Worm (Caenorhabditis elegans) whole organism, early embryonic: ENCODE results near the gene strm-1.

Experiments used
- ceh-36 ChIP-seq: sonication (generic microtip); optimal IDR thresholded peaks from 2 replicates; lab custom pipeline; 2016; ENCODE audit warnings: missing genetic modification characterization, inconsistent platforms, missing compliant biosample characterization

Gene strm-1

ce11 chrIII:2455456-2455855 is 53.6 kb downstream of the strm-1 start:
- TF ChIP-seq ceh-36 (tag; lab: Kevin White, UChicago): peak; percentile 69
